Worm (Caenorhabditis elegans): ENCODE measurements around the gene fbf-2.

fbf-2 gene

ce11 chrII:6125259-6125658 lies 34.0 kb upstream of the fbf-2 start, which contains the start of gene rars-2:
TSS of gene rars-2 (plus strand) at chrII:6125559.
- TF ChIP-seq lin-13 (tag; optimal IDR thresholded peaks at IDR 0.05) (no peak), mab-5 (tag; optimal IDR thresholded peaks at IDR 0.05) (no peak), elt-1 (tag; optimal IDR thresholded peaks at IDR 0.05; ENCODE audit: borderline replicate concordance, insufficient read depth) (no peak), lsy-2 (tag; optimal IDR thresholded peaks at IDR 0.05) (no peak)

ce11 chrII:6123513-6123912 lies 32.2 kb upstream of the fbf-2 start, which contains the start of gene C29H12.2:
TSS of gene C29H12.2 (plus strand) at chrII:6123809.
- no peak for TF ChIP-seq snpc-4 (tag; optimal IDR thresholded peaks at IDR 0.05)
- TF ChIP-seq mep-1 (tag; optimal IDR thresholded peaks at IDR 0.05), result no peak
- TF ChIP-seq unc-120 (tag; optimal IDR thresholded peaks at IDR 0.05; ENCODE audit: poor library complexity, severe bottlenecking), result no peak
- TF ChIP-seq nhr-12 (tag; optimal IDR thresholded peaks at IDR 0.05), result no peak
- TF ChIP-seq ceh-43 (GFP tag; optimal IDR thresholded peaks at IDR 0.05), result no peak
- no peak for TF ChIP-seq nhr-2 (tag; optimal IDR thresholded peaks at IDR 0.05)
- TF ChIP-seq cnd-1 (tag; optimal IDR thresholded peaks at IDR 0.05), result no peak
- no peak for TF ChIP-seq mls-2 (tag; optimal IDR thresholded peaks at IDR 0.05)
- TF ChIP-seq hlh-1 (tag; optimal IDR thresholded peaks at IDR 0.05), result no peak
- no peak for TF ChIP-seq ham-2 (GFP tag; optimal IDR thresholded peaks at IDR 0.05)
- no peak for TF ChIP-seq elt-3 (tag; optimal IDR thresholded peaks at IDR 0.05)

DNA sequence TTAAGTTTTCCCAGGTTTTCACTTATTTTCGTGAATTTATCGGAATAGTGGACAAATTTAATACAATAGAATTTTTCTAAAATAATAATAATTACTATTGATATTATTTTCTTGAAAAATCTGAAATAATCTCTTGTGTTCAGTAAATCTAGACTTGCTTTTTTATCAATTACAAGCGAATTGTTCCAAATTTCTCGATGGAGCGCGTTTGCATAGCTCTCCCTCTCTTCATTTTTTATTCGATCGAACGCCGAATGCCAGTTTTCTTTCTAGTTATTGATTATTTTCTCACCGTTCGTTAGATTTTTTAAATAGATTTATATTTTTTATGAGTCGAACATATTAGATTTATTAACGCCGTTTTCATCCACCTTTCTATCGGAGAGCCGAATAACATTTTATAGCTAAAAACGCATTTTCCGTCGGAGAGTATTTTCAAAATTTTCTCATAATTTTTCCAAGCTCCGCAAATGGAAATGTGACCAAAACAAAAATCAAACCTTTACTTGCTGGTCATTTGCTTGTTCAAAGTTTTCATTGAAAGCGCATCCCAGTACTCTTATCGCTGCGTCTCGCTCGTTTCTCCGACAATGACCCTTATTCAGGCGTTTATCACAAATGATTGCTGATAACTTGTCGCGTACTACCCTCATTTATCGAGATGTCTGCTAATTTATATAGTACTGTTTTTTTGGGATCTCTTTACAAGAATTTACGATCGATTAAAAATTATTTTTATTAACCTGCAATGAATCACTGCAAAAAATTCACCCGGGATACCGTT lies 31.6 kb upstream of the fbf-2 start:
- no peak for TF ChIP-seq cnd-1 (tag; optimal IDR thresholded peaks at IDR 0.05)

- TF ChIP-seq unc-62 (GFP tag; optimal IDR thresholded peaks at IDR 0.05) (no peak), mep-1 (tag; optimal IDR thresholded peaks at IDR 0.05) (no peak), ces-1 (GFP tag; optimal IDR thresholded peaks at IDR 0.05) (peak; percentile 92), lin-32 (GFP tag; optimal IDR thresholded peaks at IDR 0.05) (no peak)
Observed at ce11 chrII:6120548-6120947, 29.3 kb upstream of the fbf-2 start.

- TF ChIP-seq tbx-8 (GFP tag; optimal IDR thresholded peaks at IDR 0.05) (no peak), ceh-83 (GFP tag; optimal IDR thresholded peaks at IDR 0.05) (no peak), ztf-11 (tag; optimal IDR thresholded peaks at IDR 0.05) (no peak), nhr-28 (tag; optimal IDR thresholded peaks at IDR 0.05) (no peak), pha-4 (tag; optimal IDR thresholded peaks at IDR 0.05) (no peak), sptf-1 (tag; optimal IDR thresholded peaks at IDR 0.05) (no peak), lin-32 (GFP tag; optimal IDR thresholded peaks at IDR 0.05) (no peak), M03D4.4 (tag; optimal IDR thresholded peaks at IDR 0.05) (no peak)
Observed at ce11 chrII:6118163-6118562, 26.9 kb upstream of the fbf-2 start, which contains the start of gene C29H12.6. TSS of gene C29H12.6 (minus strand) at chrII:6118263.

- TF ChIP-seq ham-2 (GFP tag; optimal IDR thresholded peaks at IDR 0.05) (no peak), elt-1 (tag; optimal IDR thresholded peaks at IDR 0.05; ENCODE audit: borderline replicate concordance, insufficient read depth) (no peak), nhr-237 (tag; optimal IDR thresholded peaks at IDR 0.05) (no peak), mep-1 (tag; optimal IDR thresholded peaks at IDR 0.05) (no peak), ceh-43 (GFP tag; optimal IDR thresholded peaks at IDR 0.05) (no peak), unc-62 (GFP tag; optimal IDR thresholded peaks at IDR 0.05) (no peak), unc-39 (tag; optimal IDR thresholded peaks at IDR 0.05) (no peak), ces-1 (GFP tag; optimal IDR thresholded peaks at IDR 0.05) (peak; percentile 98)
Observed at ce11 chrII:6116701-6117100, 25.4 kb upstream of the fbf-2 start.

DNA sequence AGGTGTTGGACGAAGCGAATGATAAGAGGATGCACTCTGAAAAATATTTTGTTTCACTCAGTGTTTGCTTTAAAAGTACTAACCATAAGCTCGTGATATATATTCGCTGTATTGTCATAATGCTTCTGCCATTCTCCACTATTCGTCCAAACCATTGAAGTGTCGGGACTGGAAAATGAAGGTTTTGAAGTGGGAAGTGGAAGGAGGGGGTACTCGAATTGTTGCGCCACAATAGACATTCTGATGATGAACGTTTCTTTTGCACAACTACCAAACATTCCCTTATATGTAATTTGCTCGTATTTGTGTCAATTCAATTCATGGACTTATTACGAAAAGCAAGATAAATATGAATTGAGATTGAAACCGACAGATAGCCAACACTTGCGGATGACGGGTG lies 24.0 kb upstream of the fbf-2 start:
- TF ChIP-seq tbx-8 (GFP tag; optimal IDR thresholded peaks at IDR 0.05), result no peak
- no peak for TF ChIP-seq unc-39 (tag; optimal IDR thresholded peaks at IDR 0.05)
- no peak for TF ChIP-seq ceh-39 (tag; optimal IDR thresholded peaks at IDR 0.05)
- TF ChIP-seq sem-2 (GFP tag; optimal IDR thresholded peaks at IDR 0.05), result no peak
- TF ChIP-seq unc-62 (GFP tag; optimal IDR thresholded peaks at IDR 0.05), result no peak
- TF ChIP-seq nhr-12 (tag; optimal IDR thresholded peaks at IDR 0.05), result no peak
- TF ChIP-seq lin-32 (GFP tag; optimal IDR thresholded peaks at IDR 0.05), result no peak
- no peak for TF ChIP-seq nhr-237 (tag; optimal IDR thresholded peaks at IDR 0.05)
- no peak for TF ChIP-seq pha-4 (tag; optimal IDR thresholded peaks at IDR 0.05)
- TF ChIP-seq hlh-1 (tag; optimal IDR thresholded peaks at IDR 0.05), result no peak
- TF ChIP-seq ceh-43 (GFP tag; optimal IDR thresholded peaks at IDR 0.05), result no peak
- no peak for TF ChIP-seq ces-1 (GFP tag; optimal IDR thresholded peaks at IDR 0.05)
- TF ChIP-seq nhr-76 (tag; optimal IDR thresholded peaks at IDR 0.05), result no peak
- no peak for TF ChIP-seq zip-8 (tag; optimal IDR thresholded peaks at IDR 0.05)
- TF ChIP-seq ztf-11 (tag; optimal IDR thresholded peaks at IDR 0.05), result no peak
- no peak for TF ChIP-seq flh-1 (GFP tag; optimal IDR thresholded peaks at IDR 0.05)
